Fruit fly (Drosophila melanogaster) whole organism, wandering third instar larva: ENCODE results near the gene RYa-R.

ENCODE experiments used
- CG32264 ChIP-seq: fragments of 200-800 bp; sonication (Bioruptor generic); optimal IDR thresholded peaks from 2 replicates; lab custom pipeline; 2016; ENCODE audit warnings: missing biosample characterization, missing genetic modification characterization
- Sp1 ChIP-seq: fragments of 200-800 bp; sonication (Bioruptor generic); optimal IDR thresholded peaks from 3 replicates; lab custom pipeline; 2019; ENCODE audit warnings: missing biosample characterization, mild to moderate bottlenecking, missing genetic modification characterization, moderate library complexity
- brk ChIP-seq: fragments of 200-800 bp; sonication (Bioruptor generic); optimal IDR thresholded peaks from 2 replicates; lab custom pipeline; 2016; ENCODE audit warnings: missing biosample characterization, mild to moderate bottlenecking, missing genetic modification characterization
- dsf ChIP-seq: sonication (Bioruptor generic); optimal IDR thresholded peaks from 2 replicates; lab custom pipeline; 2016; ENCODE audit warnings: missing biosample characterization, missing genetic modification characterization, borderline replicate concordance
- foxo ChIP-seq, 2 experiments: fragments of 200-800 bp; sonication (Bioruptor generic); optimal IDR thresholded peaks; 2 replicates in 1 of 2; 3 replicates in 1 of 2; lab custom pipeline; 2016 to 2017; ENCODE audit warnings: missing biosample characterization in 2 of 2, missing genetic modification characterization in 2 of 2
- h ChIP-seq: fragments of 200-800 bp; sonication (Bioruptor generic); optimal IDR thresholded peaks from 3 replicates; lab custom pipeline; 2016; ENCODE audit warnings: missing biosample characterization, mild to moderate bottlenecking, missing genetic modification characterization
- jim ChIP-seq: fragments of 175-275, 200-325 bp; sonication (Bioruptor generic); optimal IDR thresholded peaks from 2 replicates; lab custom pipeline; 2016; ENCODE audit warnings: missing biosample characterization, mild to moderate bottlenecking, missing genetic modification characterization
- lola ChIP-seq: fragments of >200 bp; optimal IDR thresholded peaks from 2 replicates; lab custom pipeline; 2017; ENCODE audit warnings: missing biosample characterization, missing genetic modification characterization
- pan ChIP-seq: fragments of >200 bp; optimal IDR thresholded peaks from 2 replicates; lab custom pipeline; 2017
- sage ChIP-seq: fragments of 200-800 bp; sonication (Bioruptor generic); optimal IDR thresholded peaks from 2 replicates; lab custom pipeline; 2016; ENCODE audit warnings: missing biosample characterization, mild to moderate bottlenecking, missing genetic modification characterization
- usp ChIP-seq: fragments of >200 bp; optimal IDR thresholded peaks from 2 replicates; lab custom pipeline; 2017; ENCODE audit warnings: missing biosample characterization, missing genetic modification characterization
- woc ChIP-seq: sonication (Bioruptor generic); optimal IDR thresholded peaks from 2 replicates; lab custom pipeline; 2016; ENCODE audit warnings: missing biosample characterization, mild to moderate bottlenecking, missing genetic modification characterization

- TF ChIP-seq pan (lab: Kevin White, UChicago) (no peak), sage (GFP tag; lab: Kevin White, UChicago) (no peak), h (GFP tag; lab: Kevin White, UChicago) (no peak), CG32264 (GFP tag; lab: Kevin White, UChicago) (no peak), lola (GFP tag; lab: Kevin White, UChicago) (no peak), jim (GFP tag; lab: Kevin White, UChicago) (no peak), foxo (GFP tag; optimal IDR thresholded peaks at IDR 0.05; lab: Kevin White, UChicago) (no peak), woc (GFP tag; lab: Kevin White, UChicago) (no peak), usp (GFP tag; lab: Kevin White, UChicago) (no peak), Sp1 (GFP tag; lab: Kevin White, UChicago) (no peak), brk (GFP tag; lab: Kevin White, UChicago) (no peak), dsf (GFP tag; lab: Kevin White, UChicago) (no peak)
These were observed 24.5 kb downstream of the RYa-R start, which contains the start of gene CG6283 for dm6 chr3R:27021278-27021677.
